Worm (Caenorhabditis elegans) whole organism, L1 larva: ENCODE results near the gene W03C9.1.

Experiments
- aha-1 ChIP-seq: fragments of 150-350 bp; optimal IDR thresholded peaks from 2 replicates; lab custom pipeline; 2014; ENCODE audit warnings: missing biosample characterization, missing genetic modification characterization
- fkh-10 ChIP-seq: sonication (generic microtip); optimal IDR thresholded peaks from 2 replicates; lab custom pipeline; 2017; ENCODE audit warnings: missing biosample characterization, missing genetic modification reagents, missing genetic modification characterization
- mep-1 ChIP-seq: fragments of 150-350 bp; optimal IDR thresholded peaks from 2 replicates; lab custom pipeline; 2014; ENCODE audit warnings: missing biosample characterization, missing genetic modification characterization
- nhr-12 ChIP-seq: sonication (generic microtip); optimal IDR thresholded peaks from 2 replicates; lab custom pipeline; 2017; ENCODE audit warnings: missing biosample characterization, missing genetic modification characterization
- pqm-1 ChIP-seq: sonication (generic microtip); optimal IDR thresholded peaks from 3 replicates; lab custom pipeline; 2017; ENCODE audit warnings: missing biosample characterization, missing genetic modification characterization
- swsn-7 ChIP-seq: sonication (generic microtip); optimal IDR thresholded peaks from 2 replicates; lab custom pipeline; 2016; ENCODE audit warnings: missing genetic modification characterization, missing compliant biosample characterization
- unc-30 ChIP-seq: sonication (generic microtip); optimal IDR thresholded peaks from 2 replicates; lab custom pipeline; 2017; ENCODE audit warnings: missing biosample characterization, missing genetic modification characterization
- unc-86 ChIP-seq: sonication (generic microtip); optimal IDR thresholded peaks from 2 replicates; lab custom pipeline; 2016; ENCODE audit warnings: missing genetic modification characterization, missing compliant biosample characterization
- zag-1 ChIP-seq: fragments of 150-350 bp; optimal IDR thresholded peaks from 2 replicates; lab custom pipeline; 2014; ENCODE audit warnings: missing biosample characterization, missing genetic modification characterization

DNA sequence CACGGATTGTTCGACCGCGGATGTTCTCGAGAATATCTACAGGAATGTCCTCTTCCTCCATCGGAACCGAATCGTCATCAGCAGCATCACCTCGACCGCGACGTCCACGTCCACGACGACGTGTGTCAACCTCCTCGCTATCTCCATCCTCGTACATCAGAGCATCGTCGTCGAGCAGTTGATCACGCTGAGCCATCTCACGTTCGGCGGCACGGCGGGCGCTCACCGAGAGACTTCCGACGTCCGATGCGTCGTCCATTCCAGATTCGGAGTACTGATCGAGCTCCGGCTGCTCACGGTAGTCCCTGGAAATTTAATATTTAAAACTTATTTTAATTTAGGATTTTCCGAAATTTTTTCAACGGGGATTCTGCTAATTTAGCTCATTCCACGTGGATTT, 44.1 kb upstream of the W03C9.1 start:
- TF ChIP-seq aha-1 (tag; lab: Kevin White, UChicago) (no peak), swsn-7 (no peak), zag-1 (tag; lab: Kevin White, UChicago) (no peak), mep-1 (no peak), fkh-10 (GFP tag; lab: Kevin White, UChicago) (no peak), unc-86 (tag; lab: Kevin White, UChicago) (no peak), pqm-1 (no peak), unc-30 (tag; lab: Kevin White, UChicago) (no peak), nhr-12 (tag; lab: Kevin White, UChicago) (no peak)
